Worm (Caenorhabditis elegans) whole organism, young adult: ENCODE measurements around the gene ect-2.

ENCODE experiments used
- attf-5 ChIP-seq: fragments of 200-800 bp; sonication (Bioruptor generic); optimal IDR thresholded peaks from 2 replicates; lab custom pipeline; 2018; ENCODE audit warnings: mild to moderate bottlenecking, missing genetic modification characterization, missing compliant biosample characterization
- hsf-1 ChIP-seq: fragments of 200-800 bp; sonication (Bioruptor generic); IDR thresholded peaks from 2 replicates; pipeline ENCODE4 v1.3.6; 2022; ENCODE audit warnings: missing genetic modification reagents, missing genetic modification characterization, missing compliant biosample characterization
- rpc-1 ChIP-seq, 2 experiments: fragments of 150-350 bp in 1 of 2; sonication (generic microtip) in 1 of 2; optimal IDR thresholded peaks; 2 replicates each; lab custom pipeline; 2014 to 2018; ENCODE audit warnings: missing biosample characterization in 1 of 2, missing genetic modification characterization in 1 of 2, missing genetic modification reagents in 1 of 2, missing genotype in 1 of 2
- sptf-2 ChIP-seq: fragments of 200-800 bp; sonication (Bioruptor generic); optimal IDR thresholded peaks from 2 replicates; lab custom pipeline; 2018; ENCODE audit warnings: mild to moderate bottlenecking, missing genetic modification characterization, missing compliant biosample characterization

DNA sequence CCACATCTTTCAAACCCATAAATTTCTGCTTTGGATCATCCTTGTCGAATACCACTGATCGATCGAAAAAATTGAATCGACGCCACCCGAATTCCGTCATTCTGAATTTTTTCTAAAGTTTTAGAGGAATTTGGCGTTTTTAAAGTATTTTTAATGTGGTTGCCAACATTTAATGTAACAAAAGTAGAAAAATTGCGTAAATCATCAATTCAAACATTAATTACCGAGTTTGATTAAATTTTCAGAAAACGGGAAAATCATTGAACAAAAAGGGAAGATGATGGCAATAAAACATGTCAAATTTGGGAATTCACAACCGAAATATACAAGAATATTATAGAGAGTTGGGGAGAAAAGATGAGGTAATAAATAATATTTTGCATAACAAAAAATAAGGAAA lies 9.6 kb upstream of the ect-2 start, which contains the start of gene vps-11:
- TF ChIP-seq rpc-1 (optimal IDR thresholded peaks at IDR 0.05; lab: Kevin White, UChicago) (no peak), rpc-1 (tag; optimal IDR thresholded peaks at IDR 0.05; lab: Kevin White, UChicago) (no peak), hsf-1 (GFP tag; lab: Robert Waterston, UW) (no peak), sptf-2 (GFP tag; lab: Kevin White, UChicago) (no peak), attf-5 (GFP tag; lab: Kevin White, UChicago) (no peak)
